Fruit fly (Drosophila melanogaster) whole organism, prepupa: Measurements from ENCODE around the gene Cht7.
A peak's percentile ranks its signal among the peaks of the same experiment; 100 is the strongest.

Source experiments
- Blimp-1 ChIP-seq: fragments of 200-800 bp; sonication (Bioruptor generic); optimal IDR thresholded peaks from 3 replicates; lab custom pipeline; 2017; ENCODE audit warnings: missing biosample characterization, missing genetic modification characterization, mild to moderate bottlenecking, moderate library complexity, missing genetic modification reagents
- CG10631 ChIP-seq: fragments of 200-800 bp; sonication (Bioruptor generic); optimal IDR thresholded peaks from 2 replicates; lab custom pipeline; 2016; ENCODE audit warnings: missing biosample characterization, missing genetic modification characterization
- CG11294 ChIP-seq: fragments of 200-800 bp; sonication (Bioruptor generic); IDR thresholded peaks from 2 replicates; pipeline ENCODE4 v1.3.6; 2022; ENCODE audit warnings: missing biosample characterization, missing genetic modification characterization
- CG11902 ChIP-seq: fragments of 200-800 bp; sonication (Bioruptor generic); optimal IDR thresholded peaks from 3 replicates; lab custom pipeline; 2016; ENCODE audit warnings: missing biosample characterization, missing genetic modification characterization
- CG15336 ChIP-seq: fragments of 200-800 bp; sonication (Bioruptor generic); IDR thresholded peaks from 2 replicates; pipeline ENCODE4 v1.3.6; 2022; ENCODE audit warnings: missing biosample characterization, missing genetic modification characterization
- CG1621 ChIP-seq: fragments of 200-800 bp; sonication (Bioruptor generic); optimal IDR thresholded peaks from 3 replicates; lab custom pipeline; 2018; ENCODE audit warnings: missing biosample characterization, mild to moderate bottlenecking, missing genetic modification characterization
- CG3032 ChIP-seq: fragments of 200-800 bp; optimal IDR thresholded peaks from 2 replicates; lab custom pipeline; 2019; ENCODE audit warnings: missing biosample characterization, mild to moderate bottlenecking, missing genetic modification characterization, moderate library complexity
- CG31627 ChIP-seq: fragments of 200-800 bp; sonication (Bioruptor generic); optimal IDR thresholded peaks from 3 replicates; lab custom pipeline; 2016; ENCODE audit warnings: missing biosample characterization, missing genetic modification characterization
- CG32006 ChIP-seq: fragments of 200-800 bp; sonication (Bioruptor generic); optimal IDR thresholded peaks from 3 replicates; lab custom pipeline; 2017; ENCODE audit warnings: missing biosample characterization, mild to moderate bottlenecking, missing genetic modification characterization
- CG34406 ChIP-seq: fragments of 200-800 bp; sonication (Bioruptor generic); optimal IDR thresholded peaks from 3 replicates; lab custom pipeline; 2016; ENCODE audit warnings: missing biosample characterization, missing genetic modification characterization
- CG3919 ChIP-seq: fragments of 200-800 bp; sonication (Bioruptor generic); optimal IDR thresholded peaks from 3 replicates; lab custom pipeline; 2016; ENCODE audit warnings: missing biosample characterization, missing genetic modification characterization
- CG4318 ChIP-seq: fragments of 200-800 bp; sonication (Bioruptor generic); optimal IDR thresholded peaks from 3 replicates; lab custom pipeline; 2017; ENCODE audit warnings: missing biosample characterization, mild to moderate bottlenecking, missing genetic modification characterization
- CG6163 ChIP-seq: fragments of 200-800 bp; sonication (Bioruptor generic); IDR thresholded peaks from 3 replicates; pipeline ENCODE4 v1.3.6; 2022; ENCODE audit warnings: missing biosample characterization, missing genetic modification characterization
- CG6276 ChIP-seq: fragments of 200-800 bp; sonication (Bioruptor generic); optimal IDR thresholded peaks from 2 replicates; lab custom pipeline; 2017; ENCODE audit warnings: missing biosample characterization, mild to moderate bottlenecking, missing genetic modification characterization
- CG6792 ChIP-seq: fragments of 200-800 bp; sonication (Bioruptor generic); optimal IDR thresholded peaks from 3 replicates; lab custom pipeline; 2016; ENCODE audit warnings: missing biosample characterization, missing genetic modification characterization
- CG6854 ChIP-seq: fragments of 200-800 bp; sonication (Bioruptor generic); optimal IDR thresholded peaks from 2 replicates; lab custom pipeline; 2017; ENCODE audit warnings: missing biosample characterization, mild to moderate bottlenecking, missing genetic modification characterization
- CG7368 ChIP-seq: fragments of 200-800 bp; sonication (Bioruptor generic); optimal IDR thresholded peaks from 3 replicates; lab custom pipeline; 2016; ENCODE audit warnings: missing biosample characterization, missing genetic modification characterization
- CG8119 ChIP-seq: fragments of 200-800 bp; sonication (Bioruptor generic); IDR thresholded peaks from 3 replicates; pipeline ENCODE4 v1.3.6; 2022; ENCODE audit warnings: missing biosample characterization, missing genetic modification characterization
- CG8632 ChIP-seq: fragments of 200-800 bp; sonication (Bioruptor generic); optimal IDR thresholded peaks from 3 replicates; lab custom pipeline; 2016; ENCODE audit warnings: missing biosample characterization, missing genetic modification characterization
- CG9139 ChIP-seq: fragments of 200-800 bp; sonication (Bioruptor generic); optimal IDR thresholded peaks from 3 replicates; lab custom pipeline; 2017; ENCODE audit warnings: missing biosample characterization, mild to moderate bottlenecking, missing genetic modification characterization
- Eip78C ChIP-seq: fragments of 200-800 bp; sonication (Bioruptor generic); peaks from one replicate; lab custom pipeline; 2016; ENCODE audit warnings: missing biosample characterization, missing genetic modification characterization
- Eip93F ChIP-seq: fragments of 200-800 bp; sonication (Bioruptor generic); optimal IDR thresholded peaks from 2 replicates; lab custom pipeline; 2016; ENCODE audit warnings: missing biosample characterization, mild to moderate bottlenecking, missing genetic modification characterization
- Ets21C ChIP-seq: fragments of 200-800 bp; sonication (Bioruptor generic); optimal IDR thresholded peaks from 3 replicates; lab custom pipeline; 2016; ENCODE audit warnings: missing biosample characterization, missing genetic modification characterization
- Ets96B ChIP-seq: fragments of 200-800 bp; optimal IDR thresholded peaks from 2 replicates; lab custom pipeline; 2019; ENCODE audit warnings: missing biosample characterization, mild to moderate bottlenecking, missing genetic modification characterization, moderate library complexity
- Gug ChIP-seq: fragments of 200-800 bp; sonication (Bioruptor generic); IDR thresholded peaks from 2 replicates; pipeline ENCODE4 v1.3.6; 2022; ENCODE audit warnings: missing biosample characterization, missing genetic modification characterization
- Hr38 ChIP-seq: sonication (Bioruptor generic); optimal IDR thresholded peaks from 2 replicates; lab custom pipeline; 2016; ENCODE audit warnings: missing biosample characterization, missing genetic modification characterization
- Hr39 ChIP-seq: fragments of 200-800 bp; sonication (Bioruptor generic); optimal IDR thresholded peaks from 2 replicates; lab custom pipeline; 2016; ENCODE audit warnings: missing biosample characterization, missing genetic modification characterization
- Lpt ChIP-seq: fragments of 200-800 bp; sonication (Bioruptor generic); optimal IDR thresholded peaks from 3 replicates; lab custom pipeline; 2016; ENCODE audit warnings: missing biosample characterization, missing genetic modification characterization
- Met ChIP-seq: fragments of 200-800 bp; sonication (Bioruptor generic); optimal IDR thresholded peaks from 3 replicates; lab custom pipeline; 2016; ENCODE audit warnings: missing biosample characterization, missing genetic modification characterization
- Smox ChIP-seq: fragments of 200-800 bp; sonication (Bioruptor generic); optimal IDR thresholded peaks from 3 replicates; lab custom pipeline; 2016; ENCODE audit warnings: missing biosample characterization, missing genetic modification characterization
- Sox102F ChIP-seq: fragments of 200-800 bp; sonication (Bioruptor generic); optimal IDR thresholded peaks from 2 replicates; lab custom pipeline; 2016; ENCODE audit warnings: missing biosample characterization, mild to moderate bottlenecking, missing genetic modification characterization
- Sox14 ChIP-seq: fragments of 200-800 bp; sonication (Bioruptor generic); optimal IDR thresholded peaks from 3 replicates; lab custom pipeline; 2016; ENCODE audit warnings: missing biosample characterization, missing genetic modification characterization
- Sox15 ChIP-seq: fragments of 200-800 bp; sonication (Bioruptor generic); optimal IDR thresholded peaks from 3 replicates; lab custom pipeline; 2016; ENCODE audit warnings: missing biosample characterization, missing genetic modification characterization
- achi ChIP-seq: fragments of 200-800 bp; sonication (Bioruptor generic); optimal IDR thresholded peaks from 3 replicates; lab custom pipeline; 2016; ENCODE audit warnings: missing biosample characterization, missing genetic modification characterization
- acj6 ChIP-seq: fragments of 200-800 bp; sonication (Bioruptor generic); optimal IDR thresholded peaks from 3 replicates; lab custom pipeline; 2016; ENCODE audit warnings: missing biosample characterization, missing genetic modification characterization
- cyc ChIP-seq: fragments of 200-800 bp; sonication (Bioruptor generic); optimal IDR thresholded peaks from 3 replicates; lab custom pipeline; 2016; ENCODE audit warnings: missing biosample characterization, missing genetic modification characterization
- dsx ChIP-seq: fragments of 200-800 bp; optimal IDR thresholded peaks from 3 replicates; lab custom pipeline; 2019; ENCODE audit warnings: missing biosample characterization, mild to moderate bottlenecking, missing genetic modification characterization, moderate library complexity; ENCODE audit not compliant: poor library complexity, severe bottlenecking
- eg ChIP-seq: fragments of 200-800 bp; sonication (Bioruptor generic); IDR thresholded peaks from 3 replicates; pipeline ENCODE4 v1.3.6; 2022; ENCODE audit warnings: missing biosample characterization, missing genetic modification characterization
- esn ChIP-seq: fragments of 200-800 bp; sonication (Bioruptor generic); optimal IDR thresholded peaks from 2 replicates; lab custom pipeline; 2016; ENCODE audit warnings: missing biosample characterization, mild to moderate bottlenecking, missing genetic modification characterization, moderate library complexity
- fkh ChIP-seq: fragments of 200-800 bp; sonication (Bioruptor generic); optimal IDR thresholded peaks from 3 replicates; lab custom pipeline; 2017; ENCODE audit warnings: missing biosample characterization, mild to moderate bottlenecking, missing genetic modification characterization, moderate library complexity
- pdm3 ChIP-seq: fragments of 200-800 bp; sonication (Bioruptor generic); optimal IDR thresholded peaks from 3 replicates; lab custom pipeline; 2016; ENCODE audit warnings: missing biosample characterization, missing genetic modification characterization
- salr ChIP-seq, 2 experiments: fragments of 200-800 bp; sonication (Bioruptor generic); optimal IDR thresholded peaks; 3 replicates each; lab custom pipeline; 2016 to 2018; ENCODE audit warnings: missing biosample characterization in 2 of 2, missing genetic modification characterization in 2 of 2, mild to moderate bottlenecking in 1 of 2
- ss ChIP-seq, 2 experiments: fragments of 200-800 bp; sonication (Bioruptor generic); optimal IDR thresholded peaks; 2 replicates in 1 of 2; 3 replicates in 1 of 2; lab custom pipeline; 2017 to 2018; ENCODE audit warnings: mild to moderate bottlenecking in 2 of 2, missing biosample characterization in 2 of 2, missing genetic modification characterization in 2 of 2, moderate library complexity in 1 of 2
- svp ChIP-seq: fragments of 200-800 bp; sonication (Bioruptor generic); peaks from one replicate; lab custom pipeline; 2016; ENCODE audit warnings: missing biosample characterization, missing genetic modification characterization
- topi ChIP-seq: fragments of 200-800 bp; sonication (Bioruptor generic); optimal IDR thresholded peaks from 3 replicates; lab custom pipeline; 2016; ENCODE audit warnings: missing biosample characterization, missing genetic modification characterization
- vri ChIP-seq: fragments of 200-800 bp; sonication (Bioruptor generic); optimal IDR thresholded peaks from 3 replicates; lab custom pipeline; 2016; ENCODE audit warnings: missing biosample characterization, mild to moderate bottlenecking, missing genetic modification characterization

The Cht7 gene

dm6 chr3L:3127544-3127943, 20.8 kb upstream of the Cht7 start, which contains the start of gene promL (continued):
- TF ChIP-seq CG4318 (GFP tag; lab: Kevin White, UChicago) = no peak
- TF ChIP-seq CG15336 (GFP tag; lab: Robert Waterston, UW) = peak; percentile 20; the same call in 1 of the 2 replicates
- TF ChIP-seq CG9139 (GFP tag; lab: Kevin White, UChicago) = no peak
- peak; percentile 38 for TF ChIP-seq fkh
- no peak for TF ChIP-seq achi
- TF ChIP-seq topi (GFP tag; lab: Kevin White, UChicago) = peak; percentile 55
- TF ChIP-seq CG10631 (GFP tag; lab: Kevin White, UChicago) = no peak
- TF ChIP-seq, all 60 proteins: peak for 31

dm6 chr3L:3126478-3126877, 19.7 kb upstream of the Cht7 start:
- TF ChIP-seq Lpt (GFP tag; lab: Kevin White, UChicago) = no peak
- TF ChIP-seq svp (GFP tag; lab: Kevin White, UChicago) = peak; percentile 44
- TF ChIP-seq ss (GFP tag; optimal IDR thresholded peaks at IDR 0.05; lab: Kevin White, UChicago) = peak in 1 of 2 experiments; percentile 10

- TF ChIP-seq Ets21C (no peak), CG3032 (tag; lab: Kevin White, UChicago) (no peak), Eip93F (GFP tag; lab: Kevin White, UChicago) (no peak), CG8119 (GFP tag; lab: Robert Waterston, UW) (no peak), dsx (GFP tag; lab: Kevin White, UChicago) (peak; percentile 60), Eip78C (peak; percentile 92), cyc (no peak), CG10631 (GFP tag; lab: Kevin White, UChicago) (peak; percentile 6), CG6792 (GFP tag; lab: Kevin White, UChicago) (no peak), Smox (GFP tag; lab: Kevin White, UChicago) (peak; percentile 17), CG6854 (GFP tag; lab: Kevin White, UChicago) (no peak), vri (GFP tag; lab: Kevin White, UChicago) (peak; percentile 28), esn (GFP tag; lab: Kevin White, UChicago) (peak; percentile 45), Hr39 (GFP tag; lab: Kevin White, UChicago) (peak; percentile 19), ss (GFP tag; optimal IDR thresholded peaks at IDR 0.05; lab: Kevin White, UChicago) (peak; percentile 16 to 35), CG3919 (GFP tag; lab: Kevin White, UChicago) (no peak), Sox15 (GFP tag; lab: Kevin White, UChicago) (peak; percentile 1), CG1621 (tag; lab: Kevin White, UChicago) (no peak), CG6163 (no peak), svp (GFP tag; lab: Kevin White, UChicago) (no peak), Gug (GFP tag; lab: Robert Waterston, UW) (no peak), Lpt (GFP tag; lab: Kevin White, UChicago) (peak; percentile 22), Ets96B (no peak), Sox14 (GFP tag; lab: Kevin White, UChicago) (peak; percentile 55), pdm3 (peak; percentile 11), acj6 (GFP tag; lab: Kevin White, UChicago) (peak; percentile 50), CG32006 (GFP tag; lab: Kevin White, UChicago) (peak; percentile 47), Sox102F (GFP tag; lab: Kevin White, UChicago) (peak; percentile 48), Hr38 (GFP tag; lab: Kevin White, UChicago) (no peak), Blimp-1 (GFP tag; lab: Kevin White, UChicago) (no peak), CG8632 (GFP tag; lab: Kevin White, UChicago) (peak; percentile 21), CG34406 (GFP tag; lab: Kevin White, UChicago) (peak; percentile 25), CG11902 (GFP tag; lab: Kevin White, UChicago) (no peak), CG9139 (GFP tag; lab: Kevin White, UChicago) (no peak), CG7368 (no peak), eg (GFP tag; lab: Robert Waterston, UW) (no peak), salr (GFP tag; optimal IDR thresholded peaks at IDR 0.05; lab: Kevin White, UChicago) (no peak), CG31627 (GFP tag; lab: Kevin White, UChicago) (peak; percentile 9), Met (GFP tag; lab: Kevin White, UChicago) (peak; percentile 41), fkh (peak; percentile 34), CG6276 (GFP tag; lab: Kevin White, UChicago) (no peak), CG11294 (no peak), CG4318 (GFP tag; lab: Kevin White, UChicago) (peak; percentile 9)
Measured at dm6 chr3L:3125649-3126130, 18.9 kb upstream of the Cht7 start.
